Worm (Caenorhabditis elegans): ENCODE results near the gene lips-3.

DNA sequence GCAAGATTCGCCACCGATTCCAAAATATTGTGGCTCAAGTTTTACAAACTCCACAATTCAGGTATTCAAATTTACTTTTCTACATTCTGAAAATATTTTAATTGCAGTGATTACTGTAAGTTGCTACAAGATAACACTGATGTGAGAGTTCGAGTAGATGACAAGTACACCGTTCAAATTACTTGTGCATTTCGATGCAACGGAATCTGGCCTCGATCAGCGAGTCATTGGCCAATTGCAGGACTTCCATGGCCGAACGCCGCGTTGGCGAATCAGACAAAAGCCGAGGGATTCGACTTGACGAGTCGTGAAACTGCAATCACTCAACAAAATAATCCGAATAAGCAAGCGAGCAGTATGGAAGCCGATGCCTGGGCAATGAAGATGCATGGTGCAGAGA, 15.0 kb upstream of the lips-3 start:
- TF ChIP-seq mes-2 (tag; optimal IDR thresholded peaks at IDR 0.05; ENCODE audit: poor library complexity, severe bottlenecking) (no peak), egl-27 (tag; optimal IDR thresholded peaks at IDR 0.05) (no peak), pha-4 (GFP tag; IDR thresholded peaks at IDR 0.05) (no peak), pha-4 (tag; optimal IDR thresholded peaks at IDR 0.05) (no peak), madf-9 (GFP tag; conservative IDR thresholded peaks at IDR 0.05) (no peak), ceh-28 (tag; optimal IDR thresholded peaks at IDR 0.05) (no peak), mdt-29 (GFP tag; IDR thresholded peaks at IDR 0.05) (no peak), nhr-48 (tag; optimal IDR thresholded peaks at IDR 0.05) (no peak), hif-1 (tag; optimal IDR thresholded peaks at IDR 0.05) (no peak), lin-15B (tag; optimal IDR thresholded peaks at IDR 0.05) (no peak), hlh-30 (tag; optimal IDR thresholded peaks at IDR 0.05; ENCODE audit: insufficient read depth) (no peak), ztf-7 (tag; optimal IDR thresholded peaks at IDR 0.05) (no peak), jun-1 (tag; optimal IDR thresholded peaks at IDR 0.05) (no peak)

Measured in whole organism, L4 larva.